Worm (Caenorhabditis elegans) whole organism, L1 larva: ENCODE data around the gene srg-38.

Experiments used
- alr-1 ChIP-seq: fragments of 200-800 bp; sonication (Bioruptor generic); optimal IDR thresholded peaks from 2 replicates; lab custom pipeline; 2018; ENCODE audit warnings: borderline replicate concordance, mild to moderate bottlenecking, missing genetic modification characterization, missing compliant biosample characterization
- ama-1 ChIP-seq: fragments of 150-350 bp; optimal IDR thresholded peaks from 2 replicates; lab custom pipeline; 2014
- ceh-90 ChIP-seq: sonication (generic microtip); optimal IDR thresholded peaks from 2 replicates; lab custom pipeline; 2016; ENCODE audit warnings: missing genetic modification characterization, missing compliant biosample characterization
- ces-1 ChIP-seq: fragments of 150-350 bp; optimal IDR thresholded peaks from 2 replicates; lab custom pipeline; 2014; ENCODE audit warnings: missing biosample characterization, missing genetic modification reagents, missing genetic modification characterization
- lin-13 ChIP-seq: fragments of 150-350 bp; optimal IDR thresholded peaks from 2 replicates; lab custom pipeline; 2014; ENCODE audit warnings: missing biosample characterization, missing genetic modification reagents, missing genetic modification characterization
- lin-39 ChIP-seq: fragments of 150-350 bp; optimal IDR thresholded peaks from 2 replicates; lab custom pipeline; 2014; ENCODE audit warnings: missing biosample characterization, missing genetic modification reagents, missing genetic modification characterization
- pag-3 ChIP-seq: sonication (generic microtip); optimal IDR thresholded peaks from 2 replicates; lab custom pipeline; 2017; ENCODE audit warnings: missing genetic modification characterization, mild to moderate bottlenecking, missing compliant biosample characterization, antibody characterized with exemption, borderline replicate concordance; ENCODE audit not compliant: insufficient read depth
- pqm-1 ChIP-seq: sonication (generic microtip); optimal IDR thresholded peaks from 3 replicates; lab custom pipeline; 2017; ENCODE audit warnings: missing biosample characterization, missing genetic modification characterization
- unc-62 ChIP-seq: fragments of 150-350 bp; optimal IDR thresholded peaks from 2 replicates; lab custom pipeline; 2014; ENCODE audit warnings: missing biosample characterization, missing genetic modification reagents, missing genetic modification characterization

- TF ChIP-seq lin-13 (GFP tag; lab: Kevin White, UChicago) (no peak), ceh-90 (tag; lab: Kevin White, UChicago) (no peak), lin-39 (tag; lab: Kevin White, UChicago) (no peak), alr-1 (tag; lab: Kevin White, UChicago) (no peak), ama-1 (lab: Kevin White, UChicago) (no peak), unc-62 (GFP tag; lab: Kevin White, UChicago) (no peak), pqm-1 (tag; lab: Kevin White, UChicago) (no peak), pag-3 (tag; lab: Kevin White, UChicago) (no peak), ces-1 (GFP tag; lab: Kevin White, UChicago) (no peak)
Measured at ce11 chrV:11198094-11198493, 42.6 kb upstream of the srg-38 start.
